Fruit fly (Drosophila melanogaster) whole organism, embryonic: ENCODE measurements around the gene CG32829.

ENCODE experiments used
- Atf-2 ChIP-seq: fragments of 200-800 bp; sonication (Bioruptor generic); optimal IDR thresholded peaks from 2 replicates; lab custom pipeline; 2016; ENCODE audit warnings: missing biosample characterization, missing genetic modification characterization
- Bteb2 ChIP-seq: fragments of 200-800 bp; sonication (Bioruptor generic); optimal IDR thresholded peaks from 2 replicates; lab custom pipeline; 2016; ENCODE audit warnings: missing biosample characterization, missing genetic modification characterization
- CG1024 ChIP-seq: fragments of 200-800 bp; sonication (Bioruptor generic); IDR thresholded peaks from 2 replicates; pipeline ENCODE4 v1.3.6; 2022; ENCODE audit warnings: missing biosample characterization, missing genetic modification characterization
- CG10321 ChIP-seq: fragments of 200-800 bp; sonication (Bioruptor generic); IDR thresholded peaks from 2 replicates; pipeline ENCODE4 v1.3.6; 2022; ENCODE audit warnings: missing biosample characterization, missing genetic modification characterization
- CG10959 ChIP-seq: fragments of 200-800 bp; sonication (Bioruptor generic); IDR thresholded peaks from 2 replicates; pipeline ENCODE4 v1.3.6; 2022; ENCODE audit warnings: missing biosample characterization, missing genetic modification characterization
- CG11247 ChIP-seq: fragments of 200-800 bp; sonication (Bioruptor generic); IDR thresholded peaks from 2 replicates; pipeline ENCODE4 v1.3.6; 2022; ENCODE audit warnings: missing biosample characterization, missing genetic modification characterization
- CG11456 ChIP-seq: fragments of 200-800 bp; sonication (Bioruptor generic); IDR thresholded peaks from 3 replicates; pipeline ENCODE4 v1.3.6; 2022; ENCODE audit warnings: missing biosample characterization, missing genetic modification characterization
- CG11695 ChIP-seq: fragments of 200-800 bp; sonication (Bioruptor generic); IDR thresholded peaks from 3 replicates; pipeline ENCODE4 v1.3.6; 2022; ENCODE audit warnings: missing biosample characterization, missing genetic modification characterization
- CG12299 ChIP-seq: fragments of 200-800 bp; sonication (Bioruptor generic); optimal IDR thresholded peaks from 2 replicates; lab custom pipeline; 2018; ENCODE audit warnings: missing biosample characterization, mild to moderate bottlenecking, missing genetic modification characterization
- CG16815 ChIP-seq: fragments of 200-800 bp; sonication (Bioruptor generic); optimal IDR thresholded peaks from 3 replicates; lab custom pipeline; 2017; ENCODE audit warnings: missing biosample characterization, mild to moderate bottlenecking, missing genetic modification characterization
- CG16863 ChIP-seq: fragments of 200-800 bp; sonication (Bioruptor generic); optimal IDR thresholded peaks from 3 replicates; lab custom pipeline; 2016; ENCODE audit warnings: missing biosample characterization, missing genetic modification characterization
- CG17328 ChIP-seq: fragments of 200-800 bp; sonication (Bioruptor generic); IDR thresholded peaks from 2 replicates; pipeline ENCODE4 v1.3.6; 2022; ENCODE audit warnings: missing biosample characterization, missing genetic modification characterization
- CG30020 ChIP-seq: fragments of 200-800 bp; optimal IDR thresholded peaks from 2 replicates; lab custom pipeline; 2019; ENCODE audit warnings: missing biosample characterization, mild to moderate bottlenecking, missing genetic modification characterization, moderate library complexity
- CG3065 ChIP-seq: fragments of 200-800 bp; sonication (Bioruptor generic); optimal IDR thresholded peaks from 2 replicates; lab custom pipeline; 2016; ENCODE audit warnings: missing biosample characterization, missing genetic modification characterization
- CG33557 ChIP-seq: fragments of 200-800 bp; sonication (Bioruptor generic); optimal IDR thresholded peaks from 2 replicates; lab custom pipeline; 2019; ENCODE audit warnings: missing biosample characterization, mild to moderate bottlenecking, missing genetic modification characterization, moderate library complexity
- CG4730 ChIP-seq: fragments of 200-800 bp; sonication (Bioruptor generic); IDR thresholded peaks from 2 replicates; pipeline ENCODE4 v1.3.6; 2022; ENCODE audit warnings: missing biosample characterization, missing genetic modification characterization
- CG4820 ChIP-seq: fragments of 200-800 bp; sonication (Bioruptor generic); optimal IDR thresholded peaks from 3 replicates; lab custom pipeline; 2016; ENCODE audit warnings: missing biosample characterization, missing genetic modification characterization
- CG6765 ChIP-seq: fragments of 200-800 bp; sonication (Bioruptor generic); optimal IDR thresholded peaks from 3 replicates; lab custom pipeline; 2017; ENCODE audit warnings: missing biosample characterization, mild to moderate bottlenecking, missing genetic modification characterization
- CG7786 ChIP-seq: fragments of 200-800 bp; sonication (Bioruptor generic); optimal IDR thresholded peaks from 2 replicates; lab custom pipeline; 2016; ENCODE audit warnings: missing biosample characterization, missing genetic modification characterization
- CG7928 ChIP-seq: fragments of 200-800 bp; sonication (Bioruptor generic); optimal IDR thresholded peaks from 2 replicates; lab custom pipeline; 2017; ENCODE audit warnings: missing biosample characterization, mild to moderate bottlenecking, missing genetic modification characterization
- CG7987 ChIP-seq: fragments of 200-800 bp; sonication (Bioruptor generic); optimal IDR thresholded peaks from 2 replicates; lab custom pipeline; 2018; ENCODE audit warnings: missing biosample characterization, mild to moderate bottlenecking, missing genetic modification characterization, moderate library complexity
- CG8290 ChIP-seq, 3 experiments: fragments of 200-800 bp; sonication (Bioruptor generic); optimal IDR thresholded peaks; 2 replicates each; lab custom pipeline; 2016 to 2019; ENCODE audit warnings: missing biosample characterization in 3 of 3, missing genetic modification characterization in 3 of 3, mild to moderate bottlenecking in 2 of 3, moderate library complexity in 1 of 3
- CG8359 ChIP-seq: fragments of 200-800 bp; sonication (Bioruptor generic); optimal IDR thresholded peaks from 2 replicates; lab custom pipeline; 2017; ENCODE audit warnings: missing biosample characterization, mild to moderate bottlenecking, missing genetic modification characterization, borderline replicate concordance
- CG9609 ChIP-seq: fragments of 200-800 bp; sonication (Bioruptor generic); optimal IDR thresholded peaks from 3 replicates; lab custom pipeline; 2016; ENCODE audit warnings: missing biosample characterization, missing genetic modification characterization
- Doc2 ChIP-seq: fragments of 200-800 bp; sonication (Bioruptor generic); IDR thresholded peaks from 2 replicates; pipeline ENCODE4 v1.3.6; 2022; ENCODE audit warnings: missing biosample characterization, missing genetic modification characterization
- Dp ChIP-seq: fragments of 200-800 bp; sonication (Bioruptor generic); optimal IDR thresholded peaks from 2 replicates; lab custom pipeline; 2018; ENCODE audit warnings: missing biosample characterization, mild to moderate bottlenecking, missing genetic modification characterization, moderate library complexity
- E2f2 ChIP-seq: fragments of 200-800 bp; sonication (Bioruptor generic); IDR thresholded peaks from 2 replicates; pipeline ENCODE4 v1.3.6; 2022; ENCODE audit warnings: missing biosample characterization, missing genetic modification characterization
- Fer2 ChIP-seq: fragments of 200-800 bp; sonication (Bioruptor generic); optimal IDR thresholded peaks from 2 replicates; lab custom pipeline; 2018; ENCODE audit warnings: missing biosample characterization, mild to moderate bottlenecking, missing genetic modification characterization, moderate library complexity
- Fer3 ChIP-seq: fragments of 200-800 bp; sonication (Bioruptor generic); optimal IDR thresholded peaks from 2 replicates; lab custom pipeline; 2018; ENCODE audit warnings: missing biosample characterization, mild to moderate bottlenecking, missing genetic modification characterization, moderate library complexity
- H2.0 ChIP-seq: fragments of 200-800 bp; sonication (Bioruptor generic); IDR thresholded peaks from 2 replicates; pipeline ENCODE4 v1.3.6; 2022; ENCODE audit warnings: missing biosample characterization, missing genetic modification characterization
- Jarid2 ChIP-seq: fragments of 200-800 bp; sonication (Bioruptor generic); optimal IDR thresholded peaks from 3 replicates; lab custom pipeline; 2017; ENCODE audit warnings: mild to moderate bottlenecking, missing biosample characterization, missing genetic modification reagents, missing genetic modification characterization
- Lpt ChIP-seq: fragments of >200 bp; optimal IDR thresholded peaks from 2 replicates; lab custom pipeline; 2018; ENCODE audit warnings: missing biosample characterization, missing genetic modification characterization
- Mad ChIP-seq: fragments of 200-800 bp; sonication (Bioruptor generic); optimal IDR thresholded peaks from 2 replicates; lab custom pipeline; 2016; ENCODE audit warnings: missing biosample characterization, missing genetic modification characterization
- NK7.1 ChIP-seq: fragments of 200-800 bp; sonication (Bioruptor generic); optimal IDR thresholded peaks from 3 replicates; lab custom pipeline; 2016; ENCODE audit warnings: missing biosample characterization, missing genetic modification characterization
- Ptx1 ChIP-seq: fragments of 200-800 bp; sonication (Bioruptor generic); IDR thresholded peaks from 2 replicates; pipeline ENCODE4 v1.3.6; 2022; ENCODE audit warnings: missing biosample characterization, missing genetic modification characterization
- ato ChIP-seq: fragments of 200-800 bp; sonication (Bioruptor generic); IDR thresholded peaks from 2 replicates; pipeline ENCODE4 v1.3.6; 2022; ENCODE audit warnings: missing biosample characterization, missing genetic modification characterization; ENCODE audit not compliant: partially characterized antibody
- bbx ChIP-seq: fragments of 200-800 bp; sonication (Bioruptor generic); IDR thresholded peaks from 2 replicates; pipeline ENCODE4 v1.3.6; 2022; ENCODE audit warnings: missing biosample characterization, missing genetic modification characterization; ENCODE audit not compliant: partially characterized antibody
- bigmax ChIP-seq: fragments of 200-800 bp; sonication (Bioruptor generic); optimal IDR thresholded peaks from 2 replicates; lab custom pipeline; 2018; ENCODE audit warnings: missing biosample characterization, mild to moderate bottlenecking, missing genetic modification characterization
- bowl ChIP-seq: fragments of 200-800 bp; sonication (Bioruptor generic); IDR thresholded peaks from 2 replicates; pipeline ENCODE4 v1.3.6; 2022; ENCODE audit warnings: missing biosample characterization, missing genetic modification characterization
- eve ChIP-seq, 2 experiments: fragments of >200 bp; optimal IDR thresholded peaks; 2 replicates each; lab custom pipeline; 2017; ENCODE audit warnings: missing biosample characterization in 2 of 2, missing genetic modification characterization in 2 of 2
- gce ChIP-seq: fragments of 200-800 bp; sonication (Bioruptor generic); IDR thresholded peaks from 3 replicates; pipeline ENCODE4 v1.3.6; 2022; ENCODE audit warnings: missing biosample characterization, missing genetic modification characterization
- gsb-n ChIP-seq: fragments of 200-800 bp; sonication (Bioruptor generic); optimal IDR thresholded peaks from 3 replicates; lab custom pipeline; 2018; ENCODE audit warnings: missing biosample characterization, mild to moderate bottlenecking, missing genetic modification characterization
- gt ChIP-seq: fragments of 200-800 bp; sonication (Bioruptor generic); IDR thresholded peaks from 2 replicates; pipeline ENCODE4 v1.3.6; 2022; ENCODE audit warnings: missing biosample characterization, missing genetic modification characterization
- jigr1 ChIP-seq: fragments of 200-800 bp; sonication (Bioruptor generic); IDR thresholded peaks from 3 replicates; pipeline ENCODE4 v1.3.6; 2022; ENCODE audit warnings: missing biosample characterization, missing genetic modification characterization
- luna ChIP-seq: fragments of 200-800 bp; sonication (Bioruptor generic); optimal IDR thresholded peaks from 2 replicates; lab custom pipeline; 2016; ENCODE audit warnings: missing biosample characterization, missing genetic modification characterization
- oc ChIP-seq: fragments of 200-800 bp; sonication (Bioruptor generic); optimal IDR thresholded peaks from 2 replicates; lab custom pipeline; 2018; ENCODE audit warnings: missing biosample characterization, mild to moderate bottlenecking, missing genetic modification characterization, moderate library complexity
- odd ChIP-seq: fragments of 200-800 bp; sonication (Bioruptor generic); optimal IDR thresholded peaks from 2 replicates; lab custom pipeline; 2017; ENCODE audit warnings: missing biosample characterization, mild to moderate bottlenecking, missing genetic modification characterization
- pum ChIP-seq: fragments of 200-800 bp; sonication (Bioruptor generic); optimal IDR thresholded peaks from 2 replicates; lab custom pipeline; 2016; ENCODE audit warnings: missing biosample characterization, missing genetic modification characterization
- sens ChIP-seq: fragments of 200-800 bp; sonication (Bioruptor generic); peaks from one replicate; lab custom pipeline; 2016; ENCODE audit warnings: missing biosample characterization, missing genetic modification characterization
- slp2 ChIP-seq: fragments of 200-800 bp; sonication (Bioruptor generic); optimal IDR thresholded peaks from 2 replicates; lab custom pipeline; 2016; ENCODE audit warnings: missing biosample characterization, missing genetic modification characterization
- sug ChIP-seq: fragments of 200-800 bp; optimal IDR thresholded peaks from 2 replicates; lab custom pipeline; 2019; ENCODE audit warnings: missing biosample characterization, mild to moderate bottlenecking, missing genetic modification characterization, moderate library complexity

The CG32829 gene

dm6 chr2L:6950096-6950495, 33.9 kb upstream of the CG32829 start, which contains the start of the genes Gas41 and SA1 (continued):
- TF ChIP-seq CG9609 (GFP tag; lab: Kevin White, UChicago) (peak; percentile 47), CG17328 (GFP tag; lab: Robert Waterston, UW) (peak; percentile 83), Ptx1 (GFP tag; lab: Robert Waterston, UW) (no peak), gt (GFP tag; lab: Robert Waterston, UW) (peak; percentile 58; the same call in 1 of the 2 replicates), CG10321 (GFP tag; lab: Robert Waterston, UW) (0 out of 2 replicates have a peak, but pooled peaks have one; percentile 24), E2f2 (GFP tag; lab: Robert Waterston, UW) (0 out of 2 replicates have a peak, but pooled peaks have one; percentile 49), Fer3 (peak; percentile 92), odd (GFP tag; lab: Kevin White, UChicago) (no peak), Doc2 (GFP tag; lab: Robert Waterston, UW) (no peak), slp2 (GFP tag; lab: Kevin White, UChicago) (no peak), CG16815 (GFP tag; lab: Kevin White, UChicago) (peak; percentile 13), CG1024 (GFP tag; lab: Robert Waterston, UW) (no peak), sug (tag; lab: Kevin White, UChicago) (peak; percentile 68), sens (GFP tag; lab: Kevin White, UChicago) (peak; percentile 89), CG10959 (GFP tag; lab: Robert Waterston, UW) (no peak), Lpt (GFP tag; lab: Kevin White, UChicago) (no peak), CG3065 (peak; percentile 84), CG30020 (tag; lab: Kevin White, UChicago) (peak; percentile 81), Fer2 (tag; lab: Kevin White, UChicago) (peak; percentile 90), Bteb2 (no peak), Jarid2 (no peak), jigr1 (GFP tag; lab: Robert Waterston, UW) (peak; percentile 28; the same call in 1 of the 3 replicates), gce (GFP tag; lab: Robert Waterston, UW) (peak; percentile 67; the same call in 1 of the 3 replicates), CG4820 (no peak), eve (GFP tag; optimal IDR thresholded peaks at IDR 0.05; lab: Kevin White, UChicago) (no peak), CG16863 (GFP tag; lab: Kevin White, UChicago) (no peak), CG11247 (no peak), oc (tag; lab: Kevin White, UChicago) (no peak), Mad (GFP tag; lab: Kevin White, UChicago) (no peak), luna (no peak), bbx (GFP tag; lab: Robert Waterston, UW) (peak; percentile 62; the same call in 1 of the 2 replicates), gsb-n (tag; lab: Kevin White, UChicago) (no peak), CG11456 (GFP tag; lab: Robert Waterston, UW) (no peak), CG6765 (GFP tag; lab: Kevin White, UChicago) (peak; percentile 76), pum (peak; percentile 67), Dp (GFP tag; lab: Kevin White, UChicago) (peak; percentile 42), CG11695 (GFP tag; lab: Robert Waterston, UW) (peak; percentile 50; the same call in 2 of the 3 replicates), bowl (GFP tag; lab: Robert Waterston, UW) (no peak), ato (GFP tag; lab: Robert Waterston, UW) (peak; percentile 57; the same call in 1 of the 2 replicates), NK7.1 (GFP tag; lab: Kevin White, UChicago) (no peak), CG7786 (GFP tag; lab: Kevin White, UChicago) (peak; percentile 47), CG12299 (peak; percentile 35), bigmax (GFP tag; lab: Kevin White, UChicago) (no peak), CG7987 (peak; percentile 76), CG8290 (GFP tag; optimal IDR thresholded peaks at IDR 0.05; lab: Kevin White, UChicago) (peak; percentile 80), CG8290 (tag; optimal IDR thresholded peaks at IDR 0.05; lab: Kevin White, UChicago) (no peak), CG8359 (GFP tag; lab: Kevin White, UChicago) (peak; percentile 18), H2.0 (GFP tag; lab: Robert Waterston, UW) (no peak), CG4730 (GFP tag; lab: Robert Waterston, UW) (peak; percentile 91), Atf-2 (GFP tag; lab: Kevin White, UChicago) (no peak), CG7928 (GFP tag; lab: Kevin White, UChicago) (peak; percentile 97), CG33557 (peak; percentile 94)
